Fruit fly (Drosophila melanogaster): Measurements from ENCODE around the gene rdgB.

The rdgB gene

dm6 chrX:13821775-13822493 is 59.4 kb downstream of the rdgB start, which contains the start of gene Clic (continued):
- TF ChIP-seq sqz (GFP tag; optimal IDR thresholded peaks at IDR 0.05): peak; percentile 38
- TF ChIP-seq her (GFP tag; optimal IDR thresholded peaks at IDR 0.05): peak; percentile 24
- peak; percentile 95 for TF ChIP-seq CG17385 (GFP tag; optimal IDR thresholded peaks at IDR 0.05)
- TF ChIP-seq MBD-R2 (GFP tag; IDR thresholded peaks at IDR 0.05): peak; percentile 7; the same call in 1 of the 2 replicates
- TF ChIP-seq CG11456 (GFP tag; IDR thresholded peaks at IDR 0.05): 0 out of 3 replicates have a peak, but pooled peaks have one; percentile 41
- TF ChIP-seq Meics (GFP tag; optimal IDR thresholded peaks at IDR 0.05): peak; percentile 19
- TF ChIP-seq MESR4 (GFP tag; optimal IDR thresholded peaks at IDR 0.05): peak; percentile 57
- no peak for TF ChIP-seq CG30403 (GFP tag; optimal IDR thresholded peaks at IDR 0.05)
- peak; percentile 6; the same call in 1 of the 3 replicates for TF ChIP-seq C15 (GFP tag; IDR thresholded peaks at IDR 0.05)

- TF ChIP-seq CG34422 (GFP tag; IDR thresholded peaks at IDR 0.05): peak; percentile 52; the same call in 1 of the 3 replicates
- no peak for TF ChIP-seq Rfx (GFP tag; IDR thresholded peaks at IDR 0.05)
- TF ChIP-seq MBD-R2 (GFP tag; IDR thresholded peaks at IDR 0.05): peak; percentile 54
- no peak for TF ChIP-seq CG2875 (GFP tag; optimal IDR thresholded peaks at IDR 0.05)
- no peak for TF ChIP-seq CTCF (GFP tag; optimal IDR thresholded peaks at IDR 0.05)
- peak; percentile 39 for TF ChIP-seq Dp (GFP tag; optimal IDR thresholded peaks at IDR 0.05)
- TF ChIP-seq CG14441 (GFP tag; IDR thresholded peaks at IDR 0.05): no peak
- no peak for TF ChIP-seq tgo (GFP tag; IDR thresholded peaks at IDR 0.05)
- TF ChIP-seq CG8388 (GFP tag; optimal IDR thresholded peaks at IDR 0.05): no peak
- peak; percentile 23 for TF ChIP-seq Sin3A (optimal IDR thresholded peaks at IDR 0.05)
- no peak for TF ChIP-seq Hey (tag; optimal IDR thresholded peaks at IDR 0.05)
- TF ChIP-seq CG4360 (GFP tag; IDR thresholded peaks at IDR 0.05): 0 out of 2 replicates have a peak, but pooled peaks have one; percentile 19
- peak; percentile 30 for TF ChIP-seq MESR4 (GFP tag; optimal IDR thresholded peaks at IDR 0.05)
- TF ChIP-seq Med (GFP tag): peak; percentile 52
- TF ChIP-seq ken (GFP tag; IDR thresholded peaks at IDR 0.05): 0 out of 3 replicates have a peak, but pooled peaks have one; percentile 7
- TF ChIP-seq schlank (tag; optimal IDR thresholded peaks at IDR 0.05): no peak
- peak; percentile 43 for TF ChIP-seq E2f2 (GFP tag; IDR thresholded peaks at IDR 0.05)
- no peak for TF ChIP-seq Antp (GFP tag; optimal IDR thresholded peaks at IDR 0.05)
- TF ChIP-seq CG8478 (optimal IDR thresholded peaks at IDR 0.05): no peak
- no peak for TF ChIP-seq chm (GFP tag; IDR thresholded peaks at IDR 0.05)
- no peak for TF ChIP-seq CG10654 (GFP tag; optimal IDR thresholded peaks at IDR 0.05)
These were observed 60.2 kb downstream of the rdgB start, which contains the start of gene Nup93-1 for dm6 chrX:13822753-13823152. Nup93-1 (plus strand) TSS chrX:13822826.

- peak; percentile 25 for TF ChIP-seq CG8478 (optimal IDR thresholded peaks at IDR 0.05)
- no peak for TF ChIP-seq CG8765 (GFP tag; IDR thresholded peaks at IDR 0.05)
These were observed 66.3 kb downstream of the rdgB start for dm6 chrX:13828870-13829269.
